Worm (Caenorhabditis elegans) whole organism, L4 larva: ENCODE results near the gene ins-35.
A peak's percentile ranks its signal among the peaks of the same experiment; 100 is the strongest.

Experiments
- F10B5.3 ChIP-seq: sonication (generic microtip); optimal IDR thresholded peaks from 2 replicates; lab custom pipeline; 2016; ENCODE audit warnings: mild to moderate bottlenecking, missing genetic modification characterization, missing compliant biosample characterization
- F26F4.8 ChIP-seq: fragments of 200-800 bp; sonication (Bioruptor generic); conservative IDR thresholded peaks from 2 replicates; pipeline ENCODE4 v1.3.6; 2022; ENCODE audit warnings: missing genetic modification characterization, missing compliant biosample characterization
- F37D6.2 ChIP-seq: sonication (generic microtip); optimal IDR thresholded peaks from 2 replicates; lab custom pipeline; 2016; ENCODE audit warnings: mild to moderate bottlenecking, missing genetic modification characterization, missing compliant biosample characterization
- F49E8.2 ChIP-seq: sonication (generic microtip); optimal IDR thresholded peaks from 2 replicates; lab custom pipeline; 2016; ENCODE audit warnings: missing compliant biosample characterization, mild to moderate bottlenecking, missing genetic modification characterization, borderline replicate concordance
- R02D3.7 ChIP-seq: fragments of 150-350 bp; sonication (generic microtip); optimal IDR thresholded peaks from 3 replicates; lab custom pipeline; 2014; ENCODE audit warnings: missing biosample characterization, missing genetic modification characterization
- T26A8.4 ChIP-seq: fragments of 200-800 bp; sonication (Bioruptor generic); IDR thresholded peaks from 2 replicates; pipeline ENCODE4 v1.3.6; 2022; ENCODE audit warnings: missing genetic modification characterization, missing compliant biosample characterization
- Y5F2A.4 ChIP-seq: fragments of 200-800 bp; sonication (Bioruptor generic); optimal IDR thresholded peaks from 2 replicates; lab custom pipeline; 2018; ENCODE audit warnings: mild to moderate bottlenecking, missing genetic modification characterization, missing compliant biosample characterization
- Y75B8A.6 ChIP-seq: fragments of 200-800 bp; sonication (Bioruptor generic); IDR thresholded peaks from 2 replicates; pipeline ENCODE4 v1.3.6; 2022; ENCODE audit warnings: missing genetic modification reagents, missing genetic modification characterization, missing compliant biosample characterization
- ZK337.2 ChIP-seq: fragments of 200-800 bp; sonication (Bioruptor generic); IDR thresholded peaks from 2 replicates; pipeline ENCODE4 v1.3.6; 2022; ENCODE audit warnings: missing genetic modification reagents, missing genetic modification characterization, missing compliant biosample characterization
- ZK546.5 ChIP-seq, 2 experiments: sonication (generic microtip); optimal IDR thresholded peaks; 2 replicates each; lab custom pipeline; 2017; ENCODE audit warnings: missing biosample characterization in 2 of 2, missing genetic modification characterization in 2 of 2
- aha-1 ChIP-seq: fragments of 150-350 bp; peaks from one replicate; lab custom pipeline; 2014; ENCODE audit warnings: missing biosample characterization, missing genetic modification characterization
- ama-1 ChIP-seq: fragments of 150-350 bp; optimal IDR thresholded peaks from 2 replicates; lab custom pipeline; 2014; ENCODE audit warnings: inconsistent platforms, mixed read lengths
- ceh-82 ChIP-seq: sonication (generic microtip); optimal IDR thresholded peaks from 2 replicates; lab custom pipeline; 2017; ENCODE audit warnings: missing biosample characterization, missing genetic modification characterization
- ctbp-1 ChIP-seq: fragments of 200-800 bp; sonication (Bioruptor generic); IDR thresholded peaks from 2 replicates; pipeline ENCODE4 v1.3.6; 2022; ENCODE audit warnings: missing genetic modification reagents, missing genetic modification characterization, missing compliant biosample characterization
- daf-12 ChIP-seq: fragments of 150-350 bp; optimal IDR thresholded peaks from 2 replicates; lab custom pipeline; 2014; ENCODE audit warnings: missing biosample characterization, missing genetic modification reagents, missing genetic modification characterization
- daf-16 ChIP-seq, 3 experiments: sonication (generic microtip); optimal IDR thresholded peaks; 2 replicates each; lab custom pipeline; 2016 to 2017; ENCODE audit warnings: missing genetic modification characterization in 3 of 3, missing genetic modification reagents in 3 of 3, mild to moderate bottlenecking in 2 of 3, missing compliant biosample characterization in 2 of 3, missing biosample characterization in 1 of 3, moderate library complexity in 1 of 3
- dmd-6 ChIP-seq: fragments of 200-800 bp; sonication (Bioruptor generic); IDR thresholded peaks from 2 replicates; pipeline ENCODE4 v1.3.6; 2022; ENCODE audit warnings: missing genetic modification reagents, missing genetic modification characterization, missing compliant biosample characterization
- dmd-8 ChIP-seq: fragments of 200-800 bp; sonication (Bioruptor generic); IDR thresholded peaks from 2 replicates; pipeline ENCODE4 v1.3.6; 2022; ENCODE audit warnings: missing genetic modification characterization, missing compliant biosample characterization
- dpl-1 ChIP-seq: fragments of 150-350 bp; optimal IDR thresholded peaks from 2 replicates; lab custom pipeline; 2014; ENCODE audit warnings: missing biosample characterization, missing genetic modification reagents, missing genetic modification characterization
- duxl-1 ChIP-seq: sonication (generic microtip); optimal IDR thresholded peaks from 2 replicates; lab custom pipeline; 2016; ENCODE audit warnings: mild to moderate bottlenecking, missing genetic modification characterization, moderate library complexity, missing compliant biosample characterization; ENCODE audit not compliant: poor library complexity
- egl-27 ChIP-seq: sonication (generic microtip); optimal IDR thresholded peaks from 3 replicates; lab custom pipeline; 2017; ENCODE audit warnings: missing biosample characterization, missing genetic modification reagents, missing genetic modification characterization
- egl-43 ChIP-seq: fragments of 200-800 bp; sonication (Bioruptor generic); IDR thresholded peaks from 2 replicates; pipeline ENCODE4 v1.3.6; 2022; ENCODE audit warnings: missing genetic modification reagents, missing genetic modification characterization, missing compliant biosample characterization
- hif-1 ChIP-seq, 2 experiments: sonication (generic microtip); optimal IDR thresholded peaks; 2 replicates each; lab custom pipeline; 2016 to 2017; ENCODE audit warnings: missing compliant biosample characterization in 2 of 2, missing genetic modification characterization in 2 of 2, missing genetic modification reagents in 2 of 2, missing genotype in 2 of 2, mild to moderate bottlenecking in 1 of 2
- hlh-11 ChIP-seq: fragments of 200-800 bp; sonication (Bioruptor generic); optimal IDR thresholded peaks from 2 replicates; lab custom pipeline; 2018; ENCODE audit warnings: mild to moderate bottlenecking, missing genetic modification characterization, missing compliant biosample characterization
- hlh-30 ChIP-seq: sonication (generic microtip); optimal IDR thresholded peaks from 2 replicates; lab custom pipeline; 2017; ENCODE audit warnings: antibody characterized with exemption, mild to moderate bottlenecking, missing genetic modification characterization, missing compliant biosample characterization; ENCODE audit not compliant: insufficient read depth
- jun-1 ChIP-seq: fragments of 150-350 bp; optimal IDR thresholded peaks from 2 replicates; lab custom pipeline; 2014; ENCODE audit warnings: missing biosample characterization, missing genetic modification reagents, missing genetic modification characterization
- lin-13 ChIP-seq: fragments of 150-350 bp; optimal IDR thresholded peaks from 2 replicates; lab custom pipeline; 2014; ENCODE audit warnings: missing biosample characterization, missing genetic modification reagents, missing genetic modification characterization
- lin-15B ChIP-seq: fragments of 150-350 bp; sonication (generic microtip); optimal IDR thresholded peaks from 3 replicates; lab custom pipeline; 2014; ENCODE audit warnings: missing biosample characterization, missing genetic modification characterization
- lin-29 ChIP-seq: fragments of 200-800 bp; sonication (Bioruptor generic); IDR thresholded peaks from 2 replicates; pipeline ENCODE4 v1.3.6; 2022; ENCODE audit warnings: missing genetic modification reagents, missing genetic modification characterization, missing compliant biosample characterization
- lin-39 ChIP-seq: fragments of 150-350 bp; optimal IDR thresholded peaks from 2 replicates; lab custom pipeline; 2014; ENCODE audit warnings: missing biosample characterization, missing genetic modification reagents, missing genetic modification characterization
- lir-3 ChIP-seq: sonication (generic microtip); optimal IDR thresholded peaks from 2 replicates; lab custom pipeline; 2016; ENCODE audit warnings: mild to moderate bottlenecking, missing genetic modification characterization, missing compliant biosample characterization
- lsy-2 ChIP-seq, 2 experiments: fragments of 150-350 bp in 1 of 2; sonication (generic microtip) in 1 of 2; optimal IDR thresholded peaks; 2 replicates each; lab custom pipeline; 2014 to 2017; ENCODE audit warnings: missing biosample characterization in 2 of 2, missing genetic modification characterization in 2 of 2
- mdt-29 ChIP-seq: fragments of 200-800 bp; sonication (Bioruptor generic); IDR thresholded peaks from 2 replicates; pipeline ENCODE4 v1.3.6; 2022; ENCODE audit warnings: missing genetic modification reagents, missing genetic modification characterization, missing compliant biosample characterization
- mes-2 ChIP-seq: sonication (generic microtip); optimal IDR thresholded peaks from 2 replicates; lab custom pipeline; 2016; ENCODE audit warnings: missing genotype, mild to moderate bottlenecking, missing genetic modification characterization, missing compliant biosample characterization; ENCODE audit not compliant: poor library complexity, severe bottlenecking
- mxl-3 ChIP-seq: fragments of 200-800 bp; sonication (Bioruptor generic); optimal IDR thresholded peaks from 2 replicates; lab custom pipeline; 2018; ENCODE audit warnings: mild to moderate bottlenecking, missing genetic modification characterization, missing compliant biosample characterization
- nhr-111 ChIP-seq: fragments of 200-800 bp; sonication (Bioruptor generic); optimal IDR thresholded peaks from 2 replicates; lab custom pipeline; 2018; ENCODE audit warnings: mild to moderate bottlenecking, missing genetic modification characterization, missing compliant biosample characterization
- nhr-76 ChIP-seq: fragments of 150-350 bp; optimal IDR thresholded peaks from 2 replicates; lab custom pipeline; 2014; ENCODE audit warnings: missing biosample characterization, missing genetic modification characterization
- nhr-77 ChIP-seq: fragments of 150-350 bp; optimal IDR thresholded peaks from 2 replicates; lab custom pipeline; 2014; ENCODE audit warnings: missing biosample characterization, missing genetic modification characterization
- php-3 ChIP-seq: fragments of 200-800 bp; sonication (Bioruptor generic); IDR thresholded peaks from 2 replicates; pipeline ENCODE4 v1.3.6; 2022; ENCODE audit warnings: missing genetic modification reagents, missing genetic modification characterization, missing compliant biosample characterization
- sdz-12 ChIP-seq: fragments of 200-800 bp; sonication (Bioruptor generic); optimal IDR thresholded peaks from 2 replicates; lab custom pipeline; 2018; ENCODE audit warnings: mild to moderate bottlenecking, missing genetic modification characterization, missing compliant biosample characterization
- snpc-1.2 ChIP-seq: fragments of 200-800 bp; sonication (Bioruptor generic); IDR thresholded peaks from 2 replicates; pipeline ENCODE4 v1.3.6; 2022; ENCODE audit warnings: missing genetic modification reagents, missing genetic modification characterization, missing compliant biosample characterization
- snpc-4 ChIP-seq: fragments of 150-350 bp; optimal IDR thresholded peaks from 2 replicates; lab custom pipeline; 2014; ENCODE audit warnings: missing biosample characterization, missing genetic modification characterization
- spr-1 ChIP-seq: sonication (generic microtip); optimal IDR thresholded peaks from 2 replicates; lab custom pipeline; 2016; ENCODE audit warnings: mild to moderate bottlenecking, missing genetic modification characterization, missing compliant biosample characterization
- spr-3 ChIP-seq: fragments of 200-800 bp; sonication (Bioruptor generic); optimal IDR thresholded peaks from 2 replicates; lab custom pipeline; 2018; ENCODE audit warnings: mild to moderate bottlenecking, missing genetic modification characterization, missing compliant biosample characterization
- tag-97 ChIP-seq: fragments of 200-800 bp; sonication (Bioruptor generic); IDR thresholded peaks from 2 replicates; pipeline ENCODE4 v1.3.6; 2022; ENCODE audit warnings: missing genetic modification characterization, missing compliant biosample characterization
- unc-39 ChIP-seq: sonication (generic microtip); optimal IDR thresholded peaks from 2 replicates; lab custom pipeline; 2017; ENCODE audit warnings: missing biosample characterization, missing genetic modification characterization
- zip-11 ChIP-seq: fragments of 200-800 bp; sonication (Bioruptor generic); IDR thresholded peaks from 2 replicates; pipeline ENCODE4 v1.3.6; 2022; ENCODE audit warnings: missing genetic modification characterization, missing compliant biosample characterization
- zip-2 ChIP-seq: fragments of 150-350 bp; optimal IDR thresholded peaks from 2 replicates; lab custom pipeline; 2014; ENCODE audit warnings: missing biosample characterization, missing genetic modification characterization

The ins-35 gene

ce11 chrV:20410285-20410684 is 34.9 kb downstream of the ins-35 start (continued):
- TF ChIP-seq tag-97 (GFP tag; lab: Robert Waterston, UW): no peak
- TF ChIP-seq zip-2: no peak
- TF ChIP-seq daf-12 (tag; lab: Kevin White, UChicago): no peak
- TF ChIP-seq mxl-3 (GFP tag; lab: Kevin White, UChicago): peak; percentile 17
- peak; percentile 8 for TF ChIP-seq duxl-1 (tag; lab: Kevin White, UChicago)

- TF ChIP-seq jun-1 (tag; lab: Kevin White, UChicago) (no peak), zip-11 (no peak), snpc-4 (tag; lab: Kevin White, UChicago) (no peak), mdt-29 (GFP tag; lab: Robert Waterston, UW) (no peak), F10B5.3 (tag; lab: Kevin White, UChicago) (no peak), aha-1 (tag; lab: Kevin White, UChicago) (no peak), ama-1 (lab: Kevin White, UChicago) (no peak), Y75B8A.6 (no peak), F26F4.8 (GFP tag; lab: Robert Waterston, UW) (no peak), lir-3 (tag; lab: Kevin White, UChicago) (no peak), ceh-82 (tag; lab: Kevin White, UChicago) (no peak), nhr-111 (no peak), R02D3.7 (no peak), spr-1 (tag; lab: Kevin White, UChicago) (no peak), T26A8.4 (GFP tag; lab: Robert Waterston, UW) (no peak), ZK546.5 (tag; optimal IDR thresholded peaks at IDR 0.05; lab: Kevin White, UChicago) (no peak), ZK337.2 (GFP tag; lab: Robert Waterston, UW) (no peak)
Measured at ce11 chrV:20411659-20412058, 36.3 kb downstream of the ins-35 start, which contains the start of gene F53H2.3. Gene F53H2.3, minus strand, starts transcription at chrV:20411759.

ce11 chrV:20412225-20412624 is 36.9 kb downstream of the ins-35 start:
- no peak for TF ChIP-seq mes-2 (tag; lab: Kevin White, UChicago)
- no peak for TF ChIP-seq hif-1 (tag; optimal IDR thresholded peaks at IDR 0.05; lab: Kevin White, UChicago)
- TF ChIP-seq snpc-1.2 (GFP tag; lab: Robert Waterston, UW): no peak
- TF ChIP-seq dmd-8 (GFP tag; lab: Robert Waterston, UW): no peak
- TF ChIP-seq daf-16 (GFP tag; optimal IDR thresholded peaks at IDR 0.05; lab: Kevin White, UChicago): no peak
- peak; percentile 83 for TF ChIP-seq daf-16 (tag; optimal IDR thresholded peaks at IDR 0.05; lab: Kevin White, UChicago)
- TF ChIP-seq T26A8.4 (GFP tag; lab: Robert Waterston, UW): no peak
- no peak for TF ChIP-seq spr-3
- no peak for TF ChIP-seq egl-43 (GFP tag; lab: Robert Waterston, UW)
- no peak for TF ChIP-seq lin-29 (GFP tag; lab: Robert Waterston, UW)
- TF ChIP-seq F49E8.2 (tag; lab: Kevin White, UChicago): no peak
- peak; percentile 94 for TF ChIP-seq dmd-6
- peak; percentile 12 for TF ChIP-seq lin-13 (GFP tag; lab: Kevin White, UChicago)
- no peak for TF ChIP-seq F37D6.2 (tag; lab: Kevin White, UChicago)
- no peak for TF ChIP-seq lin-39 (tag; lab: Kevin White, UChicago)
- TF ChIP-seq F26F4.8 (GFP tag; lab: Robert Waterston, UW): no peak
- 0 out of 2 replicates have a peak, but pooled peaks have one; percentile 5 for TF ChIP-seq php-3 (GFP tag; lab: Robert Waterston, UW)
- no peak for TF ChIP-seq unc-39 (tag; lab: Kevin White, UChicago)
- no peak for TF ChIP-seq sdz-12
- peak; percentile 57 for TF ChIP-seq hlh-30 (tag; lab: Kevin White, UChicago)
- no peak for TF ChIP-seq dpl-1 (GFP tag; lab: Kevin White, UChicago)
- no peak for TF ChIP-seq nhr-76
- TF ChIP-seq egl-27 (tag; lab: Kevin White, UChicago): no peak
- TF ChIP-seq duxl-1 (tag; lab: Kevin White, UChicago): no peak
- TF ChIP-seq ZK546.5 (tag; optimal IDR thresholded peaks at IDR 0.05; lab: Kevin White, UChicago): no peak
- TF ChIP-seq lsy-2 (tag; optimal IDR thresholded peaks at IDR 0.05; lab: Kevin White, UChicago): no peak
- no peak for TF ChIP-seq mxl-3 (GFP tag; lab: Kevin White, UChicago)
- no peak for TF ChIP-seq lin-15B (tag; lab: Kevin White, UChicago)
- peak; percentile 30 for TF ChIP-seq nhr-77 (tag; lab: Kevin White, UChicago)
- no peak for TF ChIP-seq Y5F2A.4 (GFP tag; lab: Kevin White, UChicago)
- TF ChIP-seq ctbp-1: no peak
- TF ChIP-seq hlh-11 (tag; lab: Kevin White, UChicago): peak; percentile 75
